Fruit fly (Drosophila melanogaster): ENCODE data around the gene chinmo.

chinmo gene

DNA sequence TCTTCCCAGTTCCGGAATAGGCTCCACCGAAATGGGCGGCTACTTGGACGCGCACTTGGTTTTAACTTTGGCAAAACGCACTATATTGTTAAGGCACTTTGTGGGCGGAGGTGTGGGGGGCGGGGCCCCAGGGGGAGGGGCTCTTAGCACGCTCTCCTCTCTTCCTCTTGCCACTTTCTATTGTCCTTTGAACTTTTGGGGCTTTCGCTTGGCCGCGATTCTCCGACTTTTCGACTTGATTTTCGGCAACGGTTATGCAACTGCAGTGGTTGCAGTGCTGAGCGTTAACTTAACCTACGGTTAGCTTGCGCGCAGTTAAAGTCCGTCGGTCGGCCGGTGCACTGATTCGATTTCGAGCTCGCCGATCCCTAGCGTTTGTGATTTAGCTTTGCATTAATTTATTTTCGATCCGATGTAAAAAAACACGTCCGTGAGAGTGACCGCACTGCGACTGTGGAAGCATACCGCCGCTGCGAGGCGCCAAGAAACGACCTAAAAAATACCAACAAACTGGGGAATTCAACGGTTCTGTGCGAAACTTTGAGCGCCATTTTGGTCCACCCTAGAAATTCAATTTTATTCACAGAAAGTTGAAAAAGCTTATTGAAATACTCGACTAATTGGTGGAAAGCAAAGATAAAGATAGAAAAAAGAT lies 73.0 kb downstream of the chinmo start, which contains the start of gene Rim2 (continued):
- peak; percentile 18 for TF ChIP-seq CG18599 (GFP tag; optimal IDR thresholded peaks at IDR 0.05)
- no peak for TF ChIP-seq pnt (GFP tag; optimal IDR thresholded peaks at IDR 0.05)
- no peak for TF ChIP-seq CG10209 (GFP tag; optimal IDR thresholded peaks at IDR 0.05)
- TF ChIP-seq Optix (GFP tag; IDR thresholded peaks at IDR 0.05) = no peak
- peak; percentile 31 for TF ChIP-seq Fer1 (GFP tag; optimal IDR thresholded peaks at IDR 0.05)
- no peak for TF ChIP-seq CG31365 (tag; optimal IDR thresholded peaks at IDR 0.05)
- TF ChIP-seq Ets97D (GFP tag; optimal IDR thresholded peaks at IDR 0.05) = peak; percentile 84
- TF ChIP-seq sug (tag; optimal IDR thresholded peaks at IDR 0.05) = no peak
- peak; percentile 44 for TF ChIP-seq ftz-f1 (GFP tag; optimal IDR thresholded peaks at IDR 0.05)
- peak; percentile 54 for TF ChIP-seq nmo (GFP tag; optimal IDR thresholded peaks at IDR 0.05)
- no peak for TF ChIP-seq CG14441 (GFP tag; IDR thresholded peaks at IDR 0.05)
- TF ChIP-seq sna (GFP tag; IDR thresholded peaks at IDR 0.05; ENCODE audit: partially characterized antibody) = peak; percentile 57; the same call in 1 of the 2 replicates
- TF ChIP-seq zfh2 (GFP tag; optimal IDR thresholded peaks at IDR 0.05) = peak; percentile 23
- peak; percentile 15 for TF ChIP-seq NC2β (GFP tag; optimal IDR thresholded peaks at IDR 0.05)
- TF ChIP-seq kni (GFP tag; optimal IDR thresholded peaks at IDR 0.05) = no peak
- TF ChIP-seq stwl (tag; optimal IDR thresholded peaks at IDR 0.05) = peak; percentile 79
- TF ChIP-seq CG16779 (GFP tag; IDR thresholded peaks at IDR 0.05) = no peak
- TF ChIP-seq phol (tag; optimal IDR thresholded peaks at IDR 0.05) = peak; percentile 86
- 0 out of 2 replicates have a peak, but pooled peaks have one; percentile 23 for TF ChIP-seq stc (GFP tag; IDR thresholded peaks at IDR 0.05)
- no peak for TF ChIP-seq CG4328 (GFP tag; optimal IDR thresholded peaks at IDR 0.05)
- TF ChIP-seq run (tag; optimal IDR thresholded peaks at IDR 0.05) = no peak
- TF ChIP-seq Opbp (GFP tag; IDR thresholded peaks at IDR 0.05; ENCODE audit: partially characterized antibody) = peak; percentile 47; the same call in 1 of the 3 replicates
- TF ChIP-seq Dip3 (GFP tag; optimal IDR thresholded peaks at IDR 0.05) = peak; percentile 23
- no peak for TF ChIP-seq CG2889 (GFP tag; IDR thresholded peaks at IDR 0.05)
- TF ChIP-seq psq (GFP tag; optimal IDR thresholded peaks at IDR 0.05) = no peak
- TF ChIP-seq CTCF (GFP tag; optimal IDR thresholded peaks at IDR 0.05) = peak; percentile 58
- TF ChIP-seq Xbp1 (GFP tag; optimal IDR thresholded peaks at IDR 0.05) = peak; percentile 24
- TF ChIP-seq hb (GFP tag; IDR thresholded peaks at IDR 0.05; ENCODE audit: partially characterized antibody) = no peak
- 0 out of 2 replicates have a peak, but pooled peaks have one; percentile 26 for TF ChIP-seq sob (GFP tag; IDR thresholded peaks at IDR 0.05)
- TF ChIP-seq Dp (GFP tag; optimal IDR thresholded peaks at IDR 0.05) = peak; percentile 82
- peak in 1 of 2 experiments; percentile 89 for TF ChIP-seq Pdp1 (GFP tag; optimal IDR thresholded peaks at IDR 0.05)
- TF ChIP-seq CG9817 (tag; optimal IDR thresholded peaks at IDR 0.05) = no peak
- TF ChIP-seq Abd-B (GFP tag; optimal IDR thresholded peaks at IDR 0.05) = peak; percentile 3
- TF ChIP-seq trem (tag; optimal IDR thresholded peaks at IDR 0.05) = peak; percentile 31
- TF ChIP-seq mam (GFP tag; optimal IDR thresholded peaks at IDR 0.05) = no peak
- peak; percentile 39 for TF ChIP-seq Dref (GFP tag; IDR thresholded peaks at IDR 0.05)
- no peak for TF ChIP-seq bcd (GFP tag; optimal IDR thresholded peaks at IDR 0.05)
- no peak for TF ChIP-seq CG10979 (tag; optimal IDR thresholded peaks at IDR 0.05)
- peak; percentile 57; the same call in 2 of the 3 replicates for TF ChIP-seq ci (GFP tag; IDR thresholded peaks at IDR 0.05)
- peak; percentile 25 for TF ChIP-seq vfl (GFP tag; optimal IDR thresholded peaks at IDR 0.05)
- no peak for TF ChIP-seq zen (tag; optimal IDR thresholded peaks at IDR 0.05)
- no peak for TF ChIP-seq Sox102F (GFP tag; optimal IDR thresholded peaks at IDR 0.05)
- peak; percentile 41 for TF ChIP-seq CG11504 (tag; optimal IDR thresholded peaks at IDR 0.05)
- no peak for TF ChIP-seq HLH54F (GFP tag; optimal IDR thresholded peaks at IDR 0.05)
- TF ChIP-seq Dek (tag; optimal IDR thresholded peaks at IDR 0.05) = peak; percentile 12
- peak; percentile 26 for TF ChIP-seq CG12299 (tag; optimal IDR thresholded peaks at IDR 0.05)
- TF ChIP-seq CG2116 (GFP tag; optimal IDR thresholded peaks at IDR 0.05) = peak; percentile 26
- TF ChIP-seq CG3407 (GFP tag; optimal IDR thresholded peaks at IDR 0.05) = no peak
- TF ChIP-seq sd (tag; optimal IDR thresholded peaks at IDR 0.05) = peak; percentile 90
